Worm (Caenorhabditis elegans) whole organism, late embryonic: ENCODE measurements around the gene Y64G10A.7.

Experiments
- ama-1 ChIP-seq: fragments of 150-350 bp; optimal IDR thresholded peaks from 2 replicates; lab custom pipeline; 2014
- pax-1 ChIP-seq: fragments of 150-350 bp; optimal IDR thresholded peaks from 2 replicates; lab custom pipeline; 2014; ENCODE audit warnings: missing biosample characterization, missing genetic modification characterization

DNA sequence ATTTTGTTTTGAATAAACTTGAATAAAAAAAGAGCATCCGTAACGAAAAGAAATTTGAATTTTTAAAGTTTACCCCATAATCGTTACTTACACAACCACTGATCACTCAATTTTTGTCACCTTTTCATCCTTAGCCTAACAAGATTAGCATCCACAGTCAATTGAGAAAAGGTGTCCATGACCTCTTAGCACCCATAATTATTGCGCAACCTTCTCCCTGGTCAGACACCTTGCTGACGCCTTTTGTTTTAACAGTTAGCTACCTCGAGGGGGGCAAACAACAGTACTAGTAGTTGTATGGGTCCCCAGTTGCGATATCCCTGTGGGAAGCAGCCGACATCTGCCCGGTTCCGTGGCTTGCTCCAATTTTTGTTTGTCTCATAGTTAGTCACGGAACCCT is 5.4 kb downstream of the Y64G10A.7 start:
- TF ChIP-seq ama-1 (lab: Kevin White, UChicago) (no peak), pax-1 (tag; lab: Kevin White, UChicago) (no peak)
